Worm (Caenorhabditis elegans): Measurements from ENCODE around the gene cyp-13A8.

Gene cyp-13A8

DNA sequence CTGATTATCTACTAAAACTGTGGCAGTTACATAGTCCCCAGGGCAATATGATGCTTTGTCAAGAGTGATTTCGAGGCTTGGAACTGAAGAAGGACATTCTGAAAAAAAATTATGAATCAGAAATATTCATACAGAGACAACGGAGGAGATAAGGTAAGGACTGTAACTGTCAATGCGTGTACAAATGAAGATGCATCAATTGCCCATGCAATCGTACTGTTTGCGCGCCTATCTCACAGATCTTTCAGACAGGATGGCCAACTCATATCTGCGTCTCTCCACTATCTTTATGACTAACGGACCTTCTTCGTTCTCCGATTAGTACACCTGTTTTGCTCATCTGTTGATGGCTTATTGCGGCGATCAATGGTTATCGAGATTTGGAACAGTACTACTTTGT lies 32.9 kb upstream of the cyp-13A8 start, which contains the start of gene ZK938.11:
ZK938.11 (minus strand) TSS at position 101 of the 400 bp plus-strand sequence.
- TF ChIP-seq M03D4.4 (tag; optimal IDR thresholded peaks at IDR 0.05) (no peak), elt-1 (tag; optimal IDR thresholded peaks at IDR 0.05; ENCODE audit: borderline replicate concordance, insufficient read depth) (peak; percentile 87)

ce11 chrII:9838260-9838935 lies 31.0 kb upstream of the cyp-13A8 start, which contains the start of gene arrd-4:
TSS of gene arrd-4 (minus strand) at chrII:9838310.
- no peak for TF ChIP-seq ham-2 (GFP tag; optimal IDR thresholded peaks at IDR 0.05)
- peak; percentile 99 for TF ChIP-seq ces-1 (GFP tag; optimal IDR thresholded peaks at IDR 0.05)

- no peak for TF ChIP-seq snpc-4 (tag; optimal IDR thresholded peaks at IDR 0.05)
- no peak for TF ChIP-seq mab-5 (tag; optimal IDR thresholded peaks at IDR 0.05)
Measured at ce11 chrII:9835958-9836357, 28.6 kb upstream of the cyp-13A8 start.

DNA sequence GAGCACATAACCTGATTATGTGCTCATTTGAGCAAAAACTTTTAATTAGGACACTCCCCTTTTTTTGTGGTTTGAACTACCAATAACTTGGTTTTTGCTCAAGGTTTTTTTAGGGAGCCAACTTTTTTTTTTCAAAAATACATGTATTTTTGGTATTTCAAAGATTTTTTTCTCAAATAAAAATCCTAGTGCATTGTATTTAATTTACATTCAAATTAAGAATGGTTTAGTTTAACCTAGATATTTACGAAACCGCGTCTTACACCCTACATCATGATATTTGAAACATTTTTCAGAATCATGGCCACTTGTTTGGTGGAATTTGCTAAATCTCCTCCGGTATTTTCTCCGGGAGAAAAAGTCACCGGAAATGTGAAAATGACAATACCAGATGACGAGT lies 27.6 kb upstream of the cyp-13A8 start, which contains the start of gene arrd-5:
arrd-5 (plus strand) TSS at position 301 of the 400 bp plus-strand sequence.
- TF ChIP-seq bed-3 (GFP tag; optimal IDR thresholded peaks at IDR 0.05) (no peak), tbx-8 (GFP tag; optimal IDR thresholded peaks at IDR 0.05) (no peak), mab-5 (tag; optimal IDR thresholded peaks at IDR 0.05) (no peak), ces-1 (GFP tag; optimal IDR thresholded peaks at IDR 0.05) (no peak), M03D4.4 (tag; optimal IDR thresholded peaks at IDR 0.05) (no peak), ztf-11 (tag; optimal IDR thresholded peaks at IDR 0.05) (no peak), hlh-1 (tag; optimal IDR thresholded peaks at IDR 0.05) (no peak), nhr-12 (tag; optimal IDR thresholded peaks at IDR 0.05) (no peak), elt-3 (tag; optimal IDR thresholded peaks at IDR 0.05) (no peak), unc-39 (tag; optimal IDR thresholded peaks at IDR 0.05) (no peak), ceh-83 (GFP tag; optimal IDR thresholded peaks at IDR 0.05) (no peak), lsy-2 (tag; optimal IDR thresholded peaks at IDR 0.05) (no peak), nhr-76 (tag; optimal IDR thresholded peaks at IDR 0.05) (no peak)

DNA sequence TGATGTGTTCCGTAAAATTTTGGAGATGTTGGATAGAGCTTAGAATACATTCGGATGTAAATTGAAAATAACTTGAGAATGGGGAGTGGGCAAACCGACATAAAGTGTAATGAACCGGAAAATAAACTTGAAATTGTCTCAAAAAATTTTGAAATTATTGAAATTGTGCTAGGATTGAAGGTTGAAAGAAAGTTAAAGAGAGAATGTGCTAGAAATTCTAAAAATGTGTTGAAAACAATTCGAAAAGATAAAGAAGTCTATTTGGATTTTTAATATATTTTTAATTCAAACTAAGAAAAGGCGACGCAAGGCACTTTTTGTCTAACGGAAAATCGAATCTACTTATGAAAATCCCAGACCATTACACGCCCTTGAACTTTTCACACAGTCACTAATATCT lies 26.5 kb upstream of the cyp-13A8 start, which contains the start of gene ZK938.3:
ZK938.3 (minus strand) TSS at position 101 of the 400 bp plus-strand sequence.
- TF ChIP-seq unc-39 (tag; optimal IDR thresholded peaks at IDR 0.05) (no peak), nhr-12 (tag; optimal IDR thresholded peaks at IDR 0.05) (no peak), drap-1 (GFP tag; optimal IDR thresholded peaks at IDR 0.05) (no peak), unc-120 (tag; optimal IDR thresholded peaks at IDR 0.05; ENCODE audit: poor library complexity, severe bottlenecking) (no peak), ceh-43 (GFP tag; optimal IDR thresholded peaks at IDR 0.05) (no peak), tbx-8 (GFP tag; optimal IDR thresholded peaks at IDR 0.05) (no peak), cnd-1 (tag; optimal IDR thresholded peaks at IDR 0.05) (no peak), blmp-1 (tag; optimal IDR thresholded peaks at IDR 0.05) (no peak), nhr-28 (tag; optimal IDR thresholded peaks at IDR 0.05) (no peak), zip-8 (tag; optimal IDR thresholded peaks at IDR 0.05) (no peak)

- TF ChIP-seq unc-120 (tag; optimal IDR thresholded peaks at IDR 0.05; ENCODE audit: poor library complexity, severe bottlenecking), result no peak
- TF ChIP-seq flh-1 (GFP tag; optimal IDR thresholded peaks at IDR 0.05), result no peak
- TF ChIP-seq ces-1 (GFP tag; optimal IDR thresholded peaks at IDR 0.05), result no peak
- TF ChIP-seq zip-8 (tag; optimal IDR thresholded peaks at IDR 0.05), result no peak
- TF ChIP-seq nhr-76 (tag; optimal IDR thresholded peaks at IDR 0.05), result no peak
- no peak for TF ChIP-seq nhr-2 (tag; optimal IDR thresholded peaks at IDR 0.05)
- TF ChIP-seq pha-4 (tag; optimal IDR thresholded peaks at IDR 0.05), result no peak
- no peak for TF ChIP-seq snpc-4 (tag; optimal IDR thresholded peaks at IDR 0.05)
- TF ChIP-seq mls-2 (tag; optimal IDR thresholded peaks at IDR 0.05), result no peak
- no peak for TF ChIP-seq M03D4.4 (tag; optimal IDR thresholded peaks at IDR 0.05)
- no peak for TF ChIP-seq tbx-8 (GFP tag; optimal IDR thresholded peaks at IDR 0.05)
- TF ChIP-seq nhr-237 (tag; optimal IDR thresholded peaks at IDR 0.05), result no peak
- TF ChIP-seq ham-2 (GFP tag; optimal IDR thresholded peaks at IDR 0.05), result no peak
- no peak for TF ChIP-seq lin-32 (GFP tag; optimal IDR thresholded peaks at IDR 0.05)
- no peak for TF ChIP-seq mep-1 (tag; optimal IDR thresholded peaks at IDR 0.05)
- TF ChIP-seq cnd-1 (tag; optimal IDR thresholded peaks at IDR 0.05), result no peak
- no peak for TF ChIP-seq ztf-11 (tag; optimal IDR thresholded peaks at IDR 0.05)
- TF ChIP-seq mab-5 (tag; optimal IDR thresholded peaks at IDR 0.05), result no peak
Measured at ce11 chrII:9831033-9831432, 23.7 kb upstream of the cyp-13A8 start, which contains the start of gene ZK938.12. TSS of gene ZK938.12 (plus strand) at chrII:9831333.
